Worm (Caenorhabditis elegans) whole organism, late embryonic: ENCODE data around the gene C49A9.2.
"Not testable (repeated sequence)": the region's sequence is repeated elsewhere in the genome, so short reads cannot be mapped to it uniquely, and the experiment has no call there.

Source experiments
- C08G9.2 ChIP-seq: sonication (generic microtip); optimal IDR thresholded peaks from 2 replicates; lab custom pipeline; 2016; ENCODE audit warnings: mild to moderate bottlenecking, missing genetic modification characterization, moderate library complexity, missing compliant biosample characterization
- K02D7.2 ChIP-seq: sonication (generic microtip); optimal IDR thresholded peaks from 2 replicates; lab custom pipeline; 2017; ENCODE audit warnings: mild to moderate bottlenecking, missing genetic modification characterization, missing compliant biosample characterization
- K09A11.1 ChIP-seq: sonication (generic microtip); optimal IDR thresholded peaks from 2 replicates; lab custom pipeline; 2017; ENCODE audit warnings: antibody characterized with exemption, mild to moderate bottlenecking, missing genetic modification characterization, missing compliant biosample characterization; ENCODE audit not compliant: insufficient read depth
- ceh-14 ChIP-seq: sonication (generic microtip); optimal IDR thresholded peaks from 2 replicates; lab custom pipeline; 2016; ENCODE audit warnings: missing genotype, missing genetic modification characterization, missing compliant biosample characterization
- ceh-24 ChIP-seq: sonication (generic microtip); optimal IDR thresholded peaks from 2 replicates; lab custom pipeline; 2016; ENCODE audit warnings: mild to moderate bottlenecking, missing genetic modification characterization, missing compliant biosample characterization
- ceh-34 ChIP-seq: sonication (generic microtip); optimal IDR thresholded peaks from 2 replicates; lab custom pipeline; 2016; ENCODE audit warnings: mild to moderate bottlenecking, missing genetic modification characterization, missing compliant biosample characterization
- ceh-45 ChIP-seq: fragments of 200-800 bp; sonication (Bioruptor generic); IDR thresholded peaks from 2 replicates; pipeline ENCODE4 v1.3.6; 2022; ENCODE audit warnings: missing genetic modification reagents, missing genetic modification characterization, missing compliant biosample characterization
- che-1 ChIP-seq: sonication (generic microtip); optimal IDR thresholded peaks from 2 replicates; lab custom pipeline; 2016; ENCODE audit warnings: mild to moderate bottlenecking, missing genetic modification characterization, missing compliant biosample characterization
- dve-1 ChIP-seq: sonication (generic microtip); optimal IDR thresholded peaks from 2 replicates; lab custom pipeline; 2017; ENCODE audit warnings: antibody characterized with exemption, mild to moderate bottlenecking, missing genetic modification characterization, missing compliant biosample characterization
- ets-4 ChIP-seq: sonication (generic microtip); optimal IDR thresholded peaks from 2 replicates; lab custom pipeline; 2016; ENCODE audit warnings: missing genetic modification characterization, missing compliant biosample characterization
- fax-1 ChIP-seq: sonication (generic microtip); optimal IDR thresholded peaks from 2 replicates; lab custom pipeline; 2016; ENCODE audit warnings: missing genotype, missing genetic modification characterization, missing compliant biosample characterization
- gmeb-2 ChIP-seq: sonication (generic microtip); optimal IDR thresholded peaks from 2 replicates; lab custom pipeline; 2016; ENCODE audit warnings: missing genetic modification characterization, inconsistent platforms, missing compliant biosample characterization
- hlh-15 ChIP-seq: sonication (generic microtip); optimal IDR thresholded peaks from 2 replicates; lab custom pipeline; 2016; ENCODE audit warnings: missing genetic modification characterization, missing compliant biosample characterization
- hlh-30 ChIP-seq: sonication (generic microtip); optimal IDR thresholded peaks from 2 replicates; lab custom pipeline; 2017; ENCODE audit warnings: antibody characterized with exemption, missing genetic modification characterization, missing compliant biosample characterization; ENCODE audit not compliant: insufficient read depth
- lin-11 ChIP-seq: fragments of 200-800 bp; sonication (Bioruptor generic); optimal IDR thresholded peaks from 2 replicates; lab custom pipeline; 2018; ENCODE audit warnings: mild to moderate bottlenecking, missing genetic modification characterization, missing compliant biosample characterization
- mec-3 ChIP-seq: sonication (generic microtip); optimal IDR thresholded peaks from 2 replicates; lab custom pipeline; 2016; ENCODE audit warnings: borderline replicate concordance, missing genetic modification characterization, missing compliant biosample characterization
- nfya-1 ChIP-seq: sonication (generic microtip); optimal IDR thresholded peaks from 2 replicates; lab custom pipeline; 2017; ENCODE audit warnings: missing genetic modification characterization, mild to moderate bottlenecking, missing compliant biosample characterization, antibody characterized with exemption, moderate library complexity
- nhr-11 ChIP-seq: fragments of 150-350 bp; optimal IDR thresholded peaks from 2 replicates; lab custom pipeline; 2014; ENCODE audit warnings: missing biosample characterization, missing genetic modification characterization
- pax-1 ChIP-seq: fragments of 150-350 bp; optimal IDR thresholded peaks from 2 replicates; lab custom pipeline; 2014; ENCODE audit warnings: missing biosample characterization, missing genetic modification characterization
- pha-2 ChIP-seq: sonication (generic microtip); optimal IDR thresholded peaks from 2 replicates; lab custom pipeline; 2017; ENCODE audit warnings: mild to moderate bottlenecking, missing genetic modification characterization, missing compliant biosample characterization
- pha-4 ChIP-seq: fragments of 150-350 bp; optimal IDR thresholded peaks from 2 replicates; lab custom pipeline; 2018; ENCODE audit warnings: missing biosample characterization, missing genetic modification reagents, missing genetic modification characterization
- pros-1 ChIP-seq: fragments of 150-350 bp; optimal IDR thresholded peaks from 2 replicates; lab custom pipeline; 2014; ENCODE audit warnings: missing biosample characterization, missing genetic modification reagents, missing genetic modification characterization
- rnt-1 ChIP-seq: sonication (generic microtip); optimal IDR thresholded peaks from 2 replicates; lab custom pipeline; 2016; ENCODE audit warnings: missing genetic modification characterization, missing compliant biosample characterization
- sox-2 ChIP-seq: fragments of 200-800 bp; sonication (Bioruptor generic); IDR thresholded peaks from 2 replicates; pipeline ENCODE4 v1.3.6; 2022; ENCODE audit warnings: missing genetic modification reagents, missing genetic modification characterization, missing compliant biosample characterization
- syd-9 ChIP-seq: sonication (generic microtip); optimal IDR thresholded peaks from 2 replicates; lab custom pipeline; 2016; ENCODE audit warnings: mild to moderate bottlenecking, missing genetic modification characterization, moderate library complexity, missing compliant biosample characterization
- ttx-3 ChIP-seq: sonication (generic microtip); optimal IDR thresholded peaks from 2 replicates; lab custom pipeline; 2016; ENCODE audit warnings: missing genetic modification reagents, missing genetic modification characterization, missing compliant biosample characterization
- unc-3 ChIP-seq, 2 experiments: fragments of 200-800 bp in 1 of 2; sonication (Bioruptor generic) in 1 of 2; sonication (generic microtip) in 1 of 2; conservative IDR thresholded peaks in 1 of 2; optimal IDR thresholded peaks in 1 of 2; 2 replicates each; pipeline versions ENCODE4 v1.3.6 to Lab custom; 2016 to 2022; ENCODE audit warnings: missing compliant biosample characterization in 2 of 2, missing genetic modification characterization in 2 of 2, missing genetic modification reagents in 1 of 2
- unc-55 ChIP-seq: sonication (generic microtip); optimal IDR thresholded peaks from 2 replicates; lab custom pipeline; 2017; ENCODE audit warnings: missing biosample characterization, missing genetic modification reagents, missing genetic modification characterization
- unc-86 ChIP-seq: sonication (generic microtip); optimal IDR thresholded peaks from 2 replicates; lab custom pipeline; 2016; ENCODE audit warnings: missing genetic modification characterization, missing compliant biosample characterization
- zip-5 ChIP-seq: sonication (generic microtip); optimal IDR thresholded peaks from 2 replicates; lab custom pipeline; 2016; ENCODE audit warnings: missing genetic modification characterization, missing compliant biosample characterization
- ztf-16 ChIP-seq: sonication (generic microtip); optimal IDR thresholded peaks from 2 replicates; lab custom pipeline; 2017; ENCODE audit warnings: missing genetic modification characterization, missing compliant biosample characterization

The C49A9.2 gene

ce11 chrIV:6206294-6206776, 18.9 kb upstream of the C49A9.2 start, which contains the start of gene C49A9.10 (continued):
- TF ChIP-seq C08G9.2 (tag; lab: Kevin White, UChicago), result peak; percentile 95
- no peak for TF ChIP-seq ceh-24 (tag; lab: Kevin White, UChicago)
- TF ChIP-seq ceh-45 (GFP tag; lab: Robert Waterston, UW), result 0 out of 2 replicates have a peak, but pooled peaks have one; percentile 35
- peak; percentile 87 for TF ChIP-seq mec-3 (tag; lab: Kevin White, UChicago)
- TF ChIP-seq ttx-3 (tag; lab: Kevin White, UChicago), result no peak
- no peak for TF ChIP-seq pros-1 (tag; lab: Kevin White, UChicago)
- peak; percentile 22 for TF ChIP-seq ztf-16 (tag; lab: Kevin White, UChicago)
- TF ChIP-seq gmeb-2 (tag; lab: Kevin White, UChicago), result peak; percentile 33

ce11 chrIV:6209337-6209736, 15.9 kb upstream of the C49A9.2 start:
- no peak for TF ChIP-seq nfya-1 (tag; lab: Kevin White, UChicago)
- TF ChIP-seq che-1 (tag; lab: Kevin White, UChicago), result no peak
- no peak for TF ChIP-seq ceh-14 (tag; lab: Kevin White, UChicago)

- TF ChIP-seq ceh-45 (GFP tag; lab: Robert Waterston, UW) (peak; percentile 7; the same call in 1 of the 2 replicates), unc-3 (GFP tag; conservative IDR thresholded peaks at IDR 0.05; lab: Robert Waterston, UW) (peak; percentile 34; the same call in 1 of the 2 replicates)
- not testable (repeated sequence) for TF ChIP-seq unc-3 (tag; optimal IDR thresholded peaks at IDR 0.05; lab: Kevin White, UChicago)
Observed at ce11 chrIV:6209958-6210357, 15.3 kb upstream of the C49A9.2 start.

ce11 chrIV:6210574-6210973, 14.7 kb upstream of the C49A9.2 start, which contains the start of the genes ugt-24 and C49A9.6:
Gene ugt-24 (minus strand): TSS chrIV:6210720.
Gene C49A9.6 (plus strand): TSS chrIV:6210936.
- TF ChIP-seq K02D7.2 (tag; lab: Kevin White, UChicago) (no peak), dve-1 (tag; lab: Kevin White, UChicago) (no peak), hlh-15 (tag; lab: Kevin White, UChicago) (no peak), ceh-24 (tag; lab: Kevin White, UChicago) (no peak), ceh-34 (tag; lab: Kevin White, UChicago) (no peak)

ce11 chrIV:6213403-6213802, 11.8 kb upstream of the C49A9.2 start, which contains the start of gene C49A9.5:
Gene C49A9.5 (plus strand): TSS chrIV:6213673.
- no peak for TF ChIP-seq lin-11
- TF ChIP-seq, all 69 proteins: peak for 0

ce11 chrIV:6217066-6217465, 8.2 kb upstream of the C49A9.2 start, which contains the start of gene C49A9.9:
Gene C49A9.9 (plus strand): TSS chrIV:6217372.
- TF ChIP-seq nhr-11 (no peak), ceh-34 (tag; lab: Kevin White, UChicago) (no peak), ets-4 (tag; lab: Kevin White, UChicago) (no peak), fax-1 (tag; lab: Kevin White, UChicago) (no peak), nfya-1 (tag; lab: Kevin White, UChicago) (no peak), syd-9 (no peak), unc-55 (no peak), unc-86 (tag; lab: Kevin White, UChicago) (no peak)
- TF ChIP-seq, all 69 proteins: peak for 0

ce11 chrIV:6217503-6217902, 7.7 kb upstream of the C49A9.2 start:
- TF ChIP-seq K09A11.1 (tag; lab: Kevin White, UChicago), result no peak
- TF ChIP-seq lin-11, result no peak
- TF ChIP-seq pax-1, result no peak
- TF ChIP-seq hlh-15 (tag; lab: Kevin White, UChicago), result no peak
- TF ChIP-seq zip-5 (tag; lab: Kevin White, UChicago), result no peak
- no peak for TF ChIP-seq pha-4
- TF ChIP-seq sox-2 (GFP tag; lab: Robert Waterston, UW), result no peak
- TF ChIP-seq pha-2 (tag; lab: Kevin White, UChicago), result no peak
- no peak for TF ChIP-seq pros-1 (tag; lab: Kevin White, UChicago)
- TF ChIP-seq rnt-1 (tag; lab: Kevin White, UChicago), result no peak
- no peak for TF ChIP-seq unc-3 (GFP tag; conservative IDR thresholded peaks at IDR 0.05; lab: Robert Waterston, UW)
- no peak for TF ChIP-seq unc-3 (tag; optimal IDR thresholded peaks at IDR 0.05; lab: Kevin White, UChicago)
- TF ChIP-seq hlh-30 (tag; lab: Kevin White, UChicago), result no peak
- TF ChIP-seq, all 69 proteins: peak for 0
